Worm (Caenorhabditis elegans) whole organism, midembryonic: ENCODE results near the gene lgc-22.

Experiments
- T22C8.4 ChIP-seq: fragments of 200-800 bp; sonication (Bioruptor generic); IDR thresholded peaks from 2 replicates; pipeline ENCODE4 v1.3.6; 2022; ENCODE audit warnings: missing genetic modification characterization, missing compliant biosample characterization
- cog-1 ChIP-seq: sonication (generic microtip); optimal IDR thresholded peaks from 2 replicates; lab custom pipeline; 2016; ENCODE audit warnings: missing genetic modification characterization, missing compliant biosample characterization
- flt-1 ChIP-seq: fragments of 200-800 bp; sonication (Bioruptor generic); IDR thresholded peaks from 2 replicates; pipeline ENCODE4 v1.3.6; 2022; ENCODE audit warnings: missing genetic modification characterization, missing compliant biosample characterization
- klf-2 ChIP-seq: fragments of 200-800 bp; sonication (Bioruptor generic); conservative IDR thresholded peaks from 2 replicates; pipeline ENCODE4 v1.3.6; 2022; ENCODE audit warnings: missing genetic modification reagents, missing genetic modification characterization, missing compliant biosample characterization
- med-1 ChIP-seq: sonication (generic microtip); optimal IDR thresholded peaks from 2 replicates; lab custom pipeline; 2017; ENCODE audit warnings: missing genetic modification characterization, mild to moderate bottlenecking, missing compliant biosample characterization, antibody characterized with exemption, missing genetic modification reagents; ENCODE audit not compliant: insufficient read depth
- ref-1 ChIP-seq: fragments of 200-800 bp; sonication (Bioruptor generic); conservative IDR thresholded peaks from 2 replicates; pipeline ENCODE4 v1.3.6; 2022; ENCODE audit warnings: missing genetic modification reagents, missing genetic modification characterization, missing compliant biosample characterization
- tab-1 ChIP-seq: fragments of 200-800 bp; sonication (Bioruptor generic); IDR thresholded peaks from 2 replicates; pipeline ENCODE4 v1.3.6; 2022; ENCODE audit warnings: missing genetic modification characterization, missing compliant biosample characterization
- ztf-23 ChIP-seq: fragments of 200-800 bp; sonication (Bioruptor generic); IDR thresholded peaks from 2 replicates; pipeline ENCODE4 v1.3.6; 2022; ENCODE audit warnings: missing genetic modification reagents, missing genetic modification characterization, missing compliant biosample characterization
- ztf-29 ChIP-seq: fragments of 200-800 bp; sonication (Bioruptor generic); IDR thresholded peaks from 2 replicates; pipeline ENCODE4 v1.3.6; 2022; ENCODE audit warnings: missing genetic modification reagents, missing genetic modification characterization, missing compliant biosample characterization

Gene lgc-22

DNA sequence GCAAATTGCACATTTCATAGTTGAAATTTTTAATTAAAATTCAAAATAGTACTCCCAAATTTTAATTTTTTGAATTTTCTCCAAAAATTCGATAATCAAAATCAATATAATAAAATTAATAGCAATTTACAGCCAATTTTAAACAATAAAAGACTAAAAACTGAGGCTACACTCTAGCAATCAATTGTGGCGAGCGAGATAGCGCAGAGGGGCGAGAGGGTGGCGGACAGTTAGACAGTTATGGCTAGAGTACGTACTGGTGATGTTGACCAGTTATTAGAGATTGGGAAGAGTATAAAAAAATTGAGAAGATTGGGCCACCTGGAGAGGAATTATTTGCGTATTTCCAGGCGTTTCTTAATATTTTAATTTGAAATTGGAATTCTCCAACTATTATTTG lies 23.4 kb upstream of the lgc-22 start, which contains the start of gene nhr-78:
Gene nhr-78, minus strand, starts transcription at position 182 of the 400 bp plus-strand sequence.
- TF ChIP-seq ztf-29 (GFP tag; lab: Robert Waterston, UW) = no peak
- TF ChIP-seq ref-1 = no peak

DNA sequence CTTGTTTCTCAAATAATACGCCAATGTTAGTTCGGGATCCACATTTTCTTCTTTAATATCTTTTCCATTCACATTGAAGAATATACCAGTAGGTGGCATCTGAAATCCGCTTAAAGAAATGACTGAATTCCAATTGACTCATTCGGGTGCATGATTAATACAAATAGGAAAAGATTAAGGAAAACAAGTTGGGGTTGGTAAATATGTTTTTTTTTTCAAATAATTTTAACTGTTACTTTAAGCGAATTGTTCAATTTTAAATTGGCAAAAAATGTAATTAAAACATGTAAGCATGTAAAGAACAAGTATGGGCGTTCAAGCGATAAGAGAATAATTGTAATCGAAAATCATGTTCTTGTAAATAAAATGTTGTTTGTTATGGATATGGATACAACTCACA lies 17.1 kb upstream of the lgc-22 start, which contains the start of gene F15E6.6:
Gene F15E6.6, minus strand, starts transcription at position 101 of the 400 bp plus-strand sequence.
- no peak for TF ChIP-seq tab-1
- TF ChIP-seq klf-2 = no peak
- no peak for TF ChIP-seq med-1
- TF ChIP-seq ztf-29 (GFP tag; lab: Robert Waterston, UW) = no peak
- no peak for TF ChIP-seq flt-1 (GFP tag; lab: Robert Waterston, UW)
- no peak for TF ChIP-seq ref-1
- TF ChIP-seq T22C8.4 (GFP tag; lab: Robert Waterston, UW) = no peak
- TF ChIP-seq ztf-23 (GFP tag; lab: Robert Waterston, UW) = no peak
- TF ChIP-seq cog-1 = no peak

DNA sequence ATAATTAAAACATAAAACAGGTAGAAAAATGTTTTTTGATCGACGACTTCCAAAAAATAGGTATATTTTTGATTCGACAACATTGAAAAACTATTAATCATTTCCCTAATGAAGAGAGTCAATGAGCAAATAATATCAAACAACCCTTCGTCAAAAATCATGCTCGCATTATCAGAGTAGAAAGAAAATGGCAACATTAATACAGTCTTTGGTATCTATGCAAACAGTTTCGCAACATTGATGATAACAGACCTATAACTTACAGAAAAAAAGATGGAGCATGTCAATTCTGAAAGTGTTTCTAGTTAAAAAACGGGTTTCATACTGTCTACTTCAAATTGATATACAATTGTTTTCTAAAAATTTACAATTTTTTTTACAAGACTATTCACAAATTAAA lies 16.1 kb upstream of the lgc-22 start:
- no peak for TF ChIP-seq ztf-29 (GFP tag; lab: Robert Waterston, UW)
- TF ChIP-seq ztf-23 (GFP tag; lab: Robert Waterston, UW) = no peak
- no peak for TF ChIP-seq med-1

DNA sequence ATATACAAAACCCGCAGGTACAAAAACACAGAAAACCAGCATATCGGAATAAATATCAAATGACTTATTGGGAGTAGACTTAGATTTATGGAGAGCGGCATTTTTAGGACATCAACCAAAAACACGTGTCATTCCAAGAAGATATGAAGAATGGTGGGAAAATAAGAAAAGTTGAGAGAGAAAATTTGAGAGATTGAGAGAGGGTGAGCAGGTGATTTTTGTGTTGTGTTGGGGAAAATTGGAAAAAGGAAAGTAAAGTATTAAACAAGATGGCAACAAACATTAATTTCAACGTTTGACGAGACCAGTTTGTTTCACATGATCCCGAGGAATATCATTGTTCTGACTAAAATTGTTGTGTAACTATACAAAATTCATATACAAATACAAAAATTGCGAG lies 12.8 kb upstream of the lgc-22 start, which contains the start of gene srv-4:
Gene srv-4, minus strand, starts transcription at position 101 of the 400 bp plus-strand sequence.
- TF ChIP-seq ref-1 (no peak), klf-2 (no peak), flt-1 (GFP tag; lab: Robert Waterston, UW) (no peak), med-1 (no peak), cog-1 (no peak), ztf-23 (GFP tag; lab: Robert Waterston, UW) (no peak), tab-1 (no peak), ztf-29 (GFP tag; lab: Robert Waterston, UW) (no peak), T22C8.4 (GFP tag; lab: Robert Waterston, UW) (no peak)

DNA sequence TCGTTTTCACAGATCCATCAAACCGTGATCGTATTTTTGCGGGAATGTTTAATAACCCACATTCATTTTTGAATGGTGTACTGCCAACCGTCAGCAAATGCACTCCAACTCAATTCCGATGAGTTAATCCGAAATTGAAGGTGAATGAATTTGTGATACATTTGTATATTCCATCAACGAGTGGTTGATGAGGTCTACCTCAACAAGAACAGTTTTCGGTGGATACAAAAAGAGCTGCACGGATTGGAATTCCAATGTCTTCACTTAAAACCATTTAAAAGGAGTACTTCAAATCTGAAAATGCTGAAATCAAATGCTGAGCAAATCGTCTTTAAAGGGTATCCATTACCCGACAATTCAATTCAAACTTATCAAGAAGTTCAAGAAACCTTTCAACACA lies 11.8 kb upstream of the lgc-22 start, which contains the start of gene F15E6.5:
Gene F15E6.5, plus strand, starts transcription at position 301 of the 400 bp plus-strand sequence.
- TF ChIP-seq cog-1 (no peak), ref-1 (no peak), T22C8.4 (GFP tag; lab: Robert Waterston, UW) (no peak), tab-1 (no peak), med-1 (no peak), ztf-29 (GFP tag; lab: Robert Waterston, UW) (no peak), ztf-23 (GFP tag; lab: Robert Waterston, UW) (no peak), flt-1 (GFP tag; lab: Robert Waterston, UW) (no peak)

DNA sequence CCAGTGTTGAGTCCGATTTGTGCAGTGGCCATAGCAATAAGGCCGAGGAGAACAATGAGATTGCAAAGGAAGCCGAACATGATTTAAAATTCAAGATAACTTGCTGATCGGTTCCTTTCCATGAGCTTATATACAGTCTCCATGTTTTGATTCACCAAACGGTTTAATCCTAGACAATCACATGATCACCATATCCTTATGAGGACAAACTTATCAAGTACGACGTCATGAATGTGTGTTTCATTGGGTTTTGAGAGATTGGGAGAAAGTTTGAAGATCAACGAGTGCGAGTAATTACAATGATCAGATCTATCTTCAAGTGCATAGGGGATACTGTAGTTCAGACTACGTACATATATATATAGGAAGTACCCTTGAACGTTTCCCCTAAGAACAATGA lies 10.6 kb upstream of the lgc-22 start, which contains the start of gene dct-7:
Gene dct-7, minus strand, starts transcription at position 101 of the 400 bp plus-strand sequence.
- TF ChIP-seq cog-1 = no peak
- no peak for TF ChIP-seq T22C8.4 (GFP tag; lab: Robert Waterston, UW)
- no peak for TF ChIP-seq ztf-23 (GFP tag; lab: Robert Waterston, UW)
- TF ChIP-seq klf-2 = no peak
- TF ChIP-seq tab-1 = no peak
- no peak for TF ChIP-seq ref-1
- TF ChIP-seq ztf-29 (GFP tag; lab: Robert Waterston, UW) = no peak
- no peak for TF ChIP-seq flt-1 (GFP tag; lab: Robert Waterston, UW)
- no peak for TF ChIP-seq med-1

DNA sequence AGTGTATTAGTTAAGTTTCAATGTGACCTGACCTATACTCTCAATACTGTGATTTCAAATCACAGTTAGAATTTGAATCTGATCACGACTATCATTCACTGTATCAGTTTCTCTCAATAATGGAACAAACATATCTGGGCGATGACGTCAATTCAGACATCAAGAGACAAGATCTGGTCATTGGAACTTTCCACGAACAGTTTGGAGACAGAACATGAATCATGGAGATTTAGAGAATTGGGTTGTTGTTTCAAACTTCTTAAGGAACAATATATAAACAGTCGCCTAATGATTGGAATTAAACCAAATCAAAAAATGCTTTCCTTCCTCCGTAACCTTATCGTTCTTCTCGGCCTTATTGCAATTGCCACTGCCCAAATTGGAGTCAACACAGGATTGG lies 9.9 kb upstream of the lgc-22 start, which contains the start of gene F15E6.4:
Gene F15E6.4, plus strand, starts transcription at position 301 of the 400 bp plus-strand sequence.
- TF ChIP-seq tab-1 (no peak), T22C8.4 (GFP tag; lab: Robert Waterston, UW) (no peak), klf-2 (no peak), ztf-29 (GFP tag; lab: Robert Waterston, UW) (no peak), med-1 (no peak), ref-1 (no peak), ztf-23 (GFP tag; lab: Robert Waterston, UW) (no peak), flt-1 (GFP tag; lab: Robert Waterston, UW) (no peak), cog-1 (no peak)

DNA sequence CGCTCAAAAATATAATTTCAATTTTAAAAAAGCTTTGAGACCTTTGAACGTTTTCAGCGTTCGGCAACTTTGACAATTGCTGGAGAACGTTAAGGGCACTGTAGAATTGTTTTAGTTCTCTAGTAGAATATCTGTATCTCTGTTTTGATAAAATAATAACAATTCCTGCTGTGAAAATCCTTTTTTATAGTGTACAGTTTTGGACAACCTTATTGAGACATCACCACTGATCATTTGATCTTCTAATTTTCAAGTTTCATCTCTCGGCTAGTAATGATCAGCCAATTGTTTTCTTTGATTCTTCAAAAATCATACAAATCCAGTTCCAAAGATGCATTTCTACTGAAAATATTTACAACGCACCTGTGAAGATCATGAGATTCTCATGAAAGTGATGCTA lies 8.5 kb upstream of the lgc-22 start, which contains the start of gene F15E6.10:
Gene F15E6.10, plus strand, starts transcription at position 301 of the 400 bp plus-strand sequence.
- TF ChIP-seq T22C8.4 (GFP tag; lab: Robert Waterston, UW) = no peak
- no peak for TF ChIP-seq ztf-29 (GFP tag; lab: Robert Waterston, UW)
- no peak for TF ChIP-seq ref-1
- no peak for TF ChIP-seq flt-1 (GFP tag; lab: Robert Waterston, UW)
- TF ChIP-seq tab-1 = no peak
- TF ChIP-seq ztf-23 (GFP tag; lab: Robert Waterston, UW) = no peak
- TF ChIP-seq med-1 = no peak
- no peak for TF ChIP-seq klf-2
- TF ChIP-seq cog-1 = no peak

DNA sequence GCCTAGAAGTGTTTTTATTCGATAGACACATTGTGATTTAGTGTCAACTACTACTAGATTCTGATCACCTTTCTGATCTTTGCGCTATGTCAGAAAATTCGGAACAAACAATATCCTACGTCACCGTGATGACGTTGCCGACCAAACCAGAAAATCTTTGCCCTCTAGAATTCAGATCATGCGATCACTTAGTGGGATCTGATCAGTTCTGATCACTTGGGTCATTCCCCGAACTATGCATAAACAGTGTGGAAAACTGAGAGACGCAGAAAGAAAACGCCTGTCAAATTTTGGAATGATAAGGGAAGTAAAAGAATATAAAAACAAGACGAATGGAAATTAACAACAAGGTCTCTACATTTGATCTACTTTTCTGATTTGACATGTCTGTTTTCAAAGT lies 6.6 kb upstream of the lgc-22 start, which contains the start of gene F15E6.3:
Gene F15E6.3, plus strand, starts transcription at position 344 of the 400 bp plus-strand sequence.
- TF ChIP-seq cog-1 = no peak
- no peak for TF ChIP-seq flt-1 (GFP tag; lab: Robert Waterston, UW)
- TF ChIP-seq T22C8.4 (GFP tag; lab: Robert Waterston, UW) = no peak
- TF ChIP-seq ztf-29 (GFP tag; lab: Robert Waterston, UW) = no peak
- TF ChIP-seq med-1 = no peak
- TF ChIP-seq ref-1 = no peak
- TF ChIP-seq ztf-23 (GFP tag; lab: Robert Waterston, UW) = no peak
- TF ChIP-seq klf-2 = no peak
- TF ChIP-seq tab-1 = no peak

DNA sequence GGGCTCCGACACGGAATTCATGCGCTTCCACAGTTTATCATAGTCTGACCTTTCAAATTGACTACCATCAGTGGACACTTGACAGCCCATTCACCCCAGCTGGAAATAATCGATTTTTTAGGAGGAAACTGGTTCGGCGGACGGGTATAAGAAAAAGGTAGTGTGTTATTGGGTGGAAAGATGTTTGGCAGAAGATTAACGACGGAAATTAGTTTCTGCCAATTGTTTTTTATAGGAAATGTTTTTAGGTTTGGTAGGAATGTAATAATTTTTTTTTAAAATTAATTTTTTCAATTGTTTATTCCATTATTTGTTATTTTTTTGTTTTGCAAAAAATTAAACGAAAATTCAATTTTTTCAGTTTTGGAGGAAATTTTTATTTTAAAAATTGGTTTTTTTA lies 2.1 kb upstream of the lgc-22 start, which contains the start of gene F15E6.9:
Gene F15E6.9, minus strand, starts transcription at position 101 of the 400 bp plus-strand sequence.
- no peak for TF ChIP-seq med-1

DNA sequence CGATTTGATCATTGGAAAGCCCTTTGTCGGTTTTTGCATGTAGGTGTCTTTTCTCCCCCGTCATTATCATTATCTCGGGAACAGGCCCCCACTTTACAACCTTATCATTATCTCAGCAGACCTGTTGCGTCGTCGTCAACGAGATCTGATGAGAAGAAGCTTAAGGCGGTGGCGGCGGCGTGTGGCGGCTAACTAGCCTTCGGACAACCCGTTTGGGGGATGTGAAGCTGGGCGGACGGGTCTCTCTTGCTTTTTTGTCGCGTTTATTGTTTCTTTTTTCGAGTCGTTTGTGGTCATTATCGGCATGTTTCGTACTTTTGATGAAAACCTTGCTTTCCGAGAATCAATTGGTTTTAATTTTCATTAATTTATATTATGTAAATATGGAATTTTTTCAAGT lies 1.1 kb upstream of the lgc-22 start:
- TF ChIP-seq T22C8.4 (GFP tag; lab: Robert Waterston, UW) (no peak), cog-1 (no peak), med-1 (no peak), ztf-23 (GFP tag; lab: Robert Waterston, UW) (no peak), ref-1 (no peak), flt-1 (GFP tag; lab: Robert Waterston, UW) (no peak), ztf-29 (GFP tag; lab: Robert Waterston, UW) (no peak)
